Worm (Caenorhabditis elegans): ENCODE measurements around the gene ska-3.

DNA sequence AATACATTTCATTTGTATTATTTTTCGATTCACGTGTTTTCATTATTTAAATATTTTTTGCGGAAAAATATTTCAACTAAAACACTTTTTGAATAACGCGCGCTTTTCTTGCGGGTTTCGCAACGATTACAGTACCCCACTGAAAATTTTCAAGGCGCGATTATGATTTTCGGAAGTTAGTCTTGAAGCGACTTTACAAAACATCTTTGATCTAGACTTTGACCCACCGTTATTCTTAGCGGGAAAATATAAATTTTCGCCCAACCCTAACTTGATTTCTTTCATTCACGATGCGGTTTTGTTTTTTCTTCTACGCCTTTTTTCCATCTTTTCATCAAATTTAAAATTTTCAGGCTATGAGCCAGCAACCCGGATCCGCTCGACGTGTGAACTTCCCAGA, 49.0 kb upstream of the ska-3 start, which contains the start of gene egg-1:
- TF ChIP-seq ref-1 (GFP tag; conservative IDR thresholded peaks at IDR 0.05) (no peak), ztf-23 (GFP tag; IDR thresholded peaks at IDR 0.05) (no peak), T22C8.4 (GFP tag; IDR thresholded peaks at IDR 0.05) (no peak), med-1 (GFP tag; optimal IDR thresholded peaks at IDR 0.05; ENCODE audit: insufficient read depth) (no peak), flt-1 (GFP tag; IDR thresholded peaks at IDR 0.05) (no peak), tab-1 (GFP tag; IDR thresholded peaks at IDR 0.05) (no peak)

All from whole organism, midembryonic.